Fruit fly (Drosophila melanogaster) whole organism, embryonic: ENCODE results near the gene CG5068.

Source experiments
- Asciz ChIP-seq: fragments of 200-800 bp; sonication (Bioruptor generic); optimal IDR thresholded peaks from 2 replicates; lab custom pipeline; 2017; ENCODE audit warnings: missing biosample characterization, mild to moderate bottlenecking, missing genetic modification characterization, missing genetic modification reagents
- CG11504 ChIP-seq: fragments of 200-800 bp; sonication (Bioruptor generic); optimal IDR thresholded peaks from 3 replicates; lab custom pipeline; 2019; ENCODE audit warnings: missing biosample characterization, mild to moderate bottlenecking, missing genetic modification characterization, moderate library complexity
- CG11560 ChIP-seq: fragments of 200-800 bp; sonication (Bioruptor generic); IDR thresholded peaks from 3 replicates; pipeline ENCODE4 v1.3.6; 2022; ENCODE audit warnings: missing biosample characterization, missing genetic modification characterization
- CG11723 ChIP-seq: fragments of 200-800 bp; sonication (Bioruptor generic); optimal IDR thresholded peaks from 2 replicates; lab custom pipeline; 2017; ENCODE audit warnings: missing biosample characterization, mild to moderate bottlenecking, missing genetic modification characterization
- CG12155 ChIP-seq: fragments of 200-800 bp; sonication (Bioruptor generic); optimal IDR thresholded peaks from 3 replicates; lab custom pipeline; 2016; ENCODE audit warnings: missing biosample characterization, missing genetic modification characterization
- CG12299 ChIP-seq: fragments of 200-800 bp; sonication (Bioruptor generic); optimal IDR thresholded peaks from 2 replicates; lab custom pipeline; 2018; ENCODE audit warnings: missing biosample characterization, mild to moderate bottlenecking, missing genetic modification characterization
- CG12659 ChIP-seq: fragments of 200-800 bp; sonication (Bioruptor generic); optimal IDR thresholded peaks from 3 replicates; lab custom pipeline; 2017; ENCODE audit warnings: mild to moderate bottlenecking, missing biosample characterization, missing genetic modification reagents, missing genetic modification characterization
- CG12942 ChIP-seq: fragments of 200-800 bp; sonication (Bioruptor generic); optimal IDR thresholded peaks from 3 replicates; lab custom pipeline; 2016; ENCODE audit warnings: missing biosample characterization, missing genetic modification characterization
- CG13775 ChIP-seq: fragments of 200-800 bp; sonication (Bioruptor generic); optimal IDR thresholded peaks from 3 replicates; lab custom pipeline; 2017; ENCODE audit warnings: missing biosample characterization, mild to moderate bottlenecking, missing genetic modification characterization
- CG1529 ChIP-seq: fragments of 200-800 bp; sonication (Bioruptor generic); optimal IDR thresholded peaks from 3 replicates; lab custom pipeline; 2018; ENCODE audit warnings: missing biosample characterization, missing genetic modification characterization
- CG17829 ChIP-seq: fragments of 200-800 bp; optimal IDR thresholded peaks from 2 replicates; lab custom pipeline; 2019; ENCODE audit warnings: missing biosample characterization, mild to moderate bottlenecking, missing genetic modification characterization, moderate library complexity
- CG30020 ChIP-seq: fragments of 200-800 bp; optimal IDR thresholded peaks from 2 replicates; lab custom pipeline; 2019; ENCODE audit warnings: missing biosample characterization, mild to moderate bottlenecking, missing genetic modification characterization, moderate library complexity
- CG32772 ChIP-seq: fragments of 200-800 bp; sonication (Bioruptor generic); IDR thresholded peaks from 2 replicates; pipeline ENCODE4 v1.3.6; 2022; ENCODE audit warnings: missing biosample characterization, missing genetic modification characterization
- CG3995 ChIP-seq: fragments of 200-800 bp; sonication (Bioruptor generic); optimal IDR thresholded peaks from 3 replicates; lab custom pipeline; 2016; ENCODE audit warnings: missing biosample characterization, missing genetic modification characterization
- CG4328 ChIP-seq: fragments of 200-800 bp; sonication (Bioruptor generic); optimal IDR thresholded peaks from 3 replicates; lab custom pipeline; 2017; ENCODE audit warnings: missing biosample characterization, missing genetic modification reagents, missing genetic modification characterization
- CG4820 ChIP-seq: fragments of 200-800 bp; sonication (Bioruptor generic); optimal IDR thresholded peaks from 3 replicates; lab custom pipeline; 2016; ENCODE audit warnings: missing biosample characterization, missing genetic modification characterization
- CG6254 ChIP-seq: fragments of 200-800 bp; sonication (Bioruptor generic); optimal IDR thresholded peaks from 3 replicates; lab custom pipeline; 2017; ENCODE audit warnings: mild to moderate bottlenecking, missing biosample characterization, missing genetic modification reagents, missing genetic modification characterization
- CG6854 ChIP-seq: fragments of 200-800 bp; sonication (Bioruptor generic); optimal IDR thresholded peaks from 3 replicates; lab custom pipeline; 2017; ENCODE audit warnings: missing biosample characterization, mild to moderate bottlenecking, missing genetic modification characterization
- CG8388 ChIP-seq: fragments of 200-800 bp; sonication (Bioruptor generic); optimal IDR thresholded peaks from 2 replicates; lab custom pipeline; 2019; ENCODE audit warnings: missing biosample characterization, mild to moderate bottlenecking, missing genetic modification characterization, moderate library complexity
- CG8944 ChIP-seq: fragments of 200-800 bp; sonication (Bioruptor generic); optimal IDR thresholded peaks from 3 replicates; lab custom pipeline; 2016; ENCODE audit warnings: missing biosample characterization, missing genetic modification characterization
- CG9727 ChIP-seq: fragments of 200-800 bp; sonication (Bioruptor generic); optimal IDR thresholded peaks from 3 replicates; lab custom pipeline; 2017; ENCODE audit warnings: missing biosample characterization, mild to moderate bottlenecking, missing genetic modification characterization
- CG9817 ChIP-seq: fragments of 200-800 bp; sonication (Bioruptor generic); optimal IDR thresholded peaks from 2 replicates; lab custom pipeline; 2018; ENCODE audit warnings: missing biosample characterization, mild to moderate bottlenecking, missing genetic modification characterization, moderate library complexity
- CG9932 ChIP-seq: fragments of 200-800 bp; sonication (Bioruptor generic); IDR thresholded peaks from 2 replicates; pipeline ENCODE4 v1.3.6; 2022; ENCODE audit warnings: missing biosample characterization, missing genetic modification characterization
- CoRest ChIP-seq: fragments of 200-800 bp; sonication (Bioruptor generic); optimal IDR thresholded peaks from 3 replicates; lab custom pipeline; 2018; ENCODE audit warnings: missing biosample characterization, mild to moderate bottlenecking, missing genetic modification characterization, moderate library complexity
- D ChIP-seq, 2 experiments: fragments of 200-800 bp in 1 of 2; fragments of >200 bp in 1 of 2; sonication (Bioruptor generic) in 1 of 2; optimal IDR thresholded peaks; 2 replicates in 1 of 2; 3 replicates in 1 of 2; lab custom pipeline; 2017; ENCODE audit warnings: mild to moderate bottlenecking in 1 of 2, missing biosample characterization in 1 of 2, missing genetic modification characterization in 1 of 2, missing genetic modification reagents in 1 of 2
- Dad ChIP-seq: fragments of 200-800 bp; sonication (Bioruptor generic); optimal IDR thresholded peaks from 3 replicates; lab custom pipeline; 2016; ENCODE audit warnings: missing biosample characterization, missing genetic modification characterization
- Dfd ChIP-seq, 2 experiments: fragments of >200 bp; optimal IDR thresholded peaks; 2 replicates each; lab custom pipeline; 2017; ENCODE audit warnings: missing biosample characterization in 2 of 2, missing genetic modification characterization in 2 of 2
- Fer1 ChIP-seq: fragments of 200-800 bp; sonication (Bioruptor generic); optimal IDR thresholded peaks from 2 replicates; lab custom pipeline; 2017; ENCODE audit warnings: missing biosample characterization, mild to moderate bottlenecking, missing genetic modification characterization
- HLH3B ChIP-seq: fragments of 200-800 bp; sonication (Bioruptor generic); IDR thresholded peaks from 2 replicates; pipeline ENCODE4 v1.3.6; 2022; ENCODE audit warnings: missing biosample characterization, missing genetic modification characterization
- HmgZ ChIP-seq: fragments of 200-800 bp; sonication (Bioruptor generic); optimal IDR thresholded peaks from 2 replicates; lab custom pipeline; 2018; ENCODE audit warnings: missing biosample characterization, mild to moderate bottlenecking, missing genetic modification characterization
- Hr3 ChIP-seq: fragments of 200-800 bp; sonication (Bioruptor generic); optimal IDR thresholded peaks from 3 replicates; lab custom pipeline; 2016; ENCODE audit warnings: missing biosample characterization, missing genetic modification characterization
- Meics ChIP-seq: fragments of 200-800 bp; sonication (Bioruptor generic); optimal IDR thresholded peaks from 2 replicates; lab custom pipeline; 2017; ENCODE audit warnings: missing biosample characterization, mild to moderate bottlenecking, missing genetic modification characterization
- PHDP ChIP-seq: fragments of 200-800 bp; sonication (Bioruptor generic); optimal IDR thresholded peaks from 3 replicates; lab custom pipeline; 2018; ENCODE audit warnings: missing biosample characterization, mild to moderate bottlenecking, missing genetic modification characterization, moderate library complexity
- Ptx1 ChIP-seq: fragments of 200-800 bp; sonication (Bioruptor generic); IDR thresholded peaks from 2 replicates; pipeline ENCODE4 v1.3.6; 2022; ENCODE audit warnings: missing biosample characterization, missing genetic modification characterization
- Sox100B ChIP-seq: fragments of 200-800 bp; sonication (Bioruptor generic); optimal IDR thresholded peaks from 3 replicates; lab custom pipeline; 2018; ENCODE audit warnings: missing biosample characterization, mild to moderate bottlenecking, missing genetic modification characterization
- Tbp ChIP-seq: fragments of >200 bp; optimal IDR thresholded peaks from 2 replicates; lab custom pipeline; 2018; ENCODE audit warnings: missing biosample characterization, missing genetic modification characterization
- Xbp1 ChIP-seq: fragments of 200-800 bp; sonication (Bioruptor generic); optimal IDR thresholded peaks from 3 replicates; lab custom pipeline; 2016; ENCODE audit warnings: missing biosample characterization, mild to moderate bottlenecking, missing genetic modification characterization
- ash1 ChIP-seq: fragments of 200-800 bp; sonication (Bioruptor generic); optimal IDR thresholded peaks from 2 replicates; lab custom pipeline; 2018; ENCODE audit warnings: missing biosample characterization, mild to moderate bottlenecking, missing genetic modification characterization
- caup ChIP-seq: fragments of 200-800 bp; sonication (Bioruptor generic); optimal IDR thresholded peaks from 3 replicates; lab custom pipeline; 2017; ENCODE audit warnings: missing biosample characterization, mild to moderate bottlenecking, missing genetic modification characterization, moderate library complexity; ENCODE audit not compliant: severe bottlenecking
- ci ChIP-seq: fragments of 200-800 bp; sonication (Bioruptor generic); IDR thresholded peaks from 3 replicates; pipeline ENCODE4 v1.3.6; 2022; ENCODE audit warnings: missing biosample characterization, missing genetic modification characterization
- cwo ChIP-seq: fragments of 200-800 bp; sonication (Bioruptor generic); optimal IDR thresholded peaks from 3 replicates; lab custom pipeline; 2017; ENCODE audit warnings: missing biosample characterization, missing genetic modification characterization, mild to moderate bottlenecking, moderate library complexity, missing genetic modification reagents
- dmrt11E ChIP-seq: fragments of 200-800 bp; sonication (Bioruptor generic); optimal IDR thresholded peaks from 3 replicates; lab custom pipeline; 2018; ENCODE audit warnings: missing biosample characterization, mild to moderate bottlenecking, missing genetic modification characterization, moderate library complexity
- dmrt99B ChIP-seq: fragments of 200-800 bp; sonication (Bioruptor generic); optimal IDR thresholded peaks from 2 replicates; lab custom pipeline; 2018; ENCODE audit warnings: missing biosample characterization, mild to moderate bottlenecking, missing genetic modification characterization, moderate library complexity
- esg ChIP-seq: fragments of 200-800 bp; sonication (Bioruptor generic); conservative IDR thresholded peaks from 2 replicates; pipeline ENCODE4 v1.3.6; 2022; ENCODE audit warnings: missing biosample characterization, missing genetic modification characterization
- ewg ChIP-seq: fragments of 200-800 bp; sonication (Bioruptor generic); optimal IDR thresholded peaks from 3 replicates; lab custom pipeline; 2017; ENCODE audit warnings: mild to moderate bottlenecking, missing biosample characterization, missing genetic modification reagents, missing genetic modification characterization
- grau ChIP-seq: fragments of 200-800 bp; optimal IDR thresholded peaks from 3 replicates; lab custom pipeline; 2019; ENCODE audit warnings: missing biosample characterization, mild to moderate bottlenecking, missing genetic modification characterization, moderate library complexity
- nmo ChIP-seq: fragments of 200-800 bp; sonication (Bioruptor generic); optimal IDR thresholded peaks from 2 replicates; lab custom pipeline; 2018; ENCODE audit warnings: missing biosample characterization, mild to moderate bottlenecking, missing genetic modification characterization, moderate library complexity
- sd ChIP-seq: fragments of 200-800 bp; sonication (Bioruptor generic); optimal IDR thresholded peaks from 3 replicates; lab custom pipeline; 2018; ENCODE audit warnings: missing biosample characterization, mild to moderate bottlenecking, missing genetic modification characterization, moderate library complexity
- zf30C ChIP-seq: fragments of 200-800 bp; sonication (Bioruptor generic); optimal IDR thresholded peaks from 3 replicates; lab custom pipeline; 2018; ENCODE audit warnings: missing biosample characterization, mild to moderate bottlenecking, missing genetic modification characterization

The CG5068 gene

dm6 chr3L:8950955-8951354, 35.6 kb upstream of the CG5068 start (continued):
- TF ChIP-seq ci (GFP tag; lab: Robert Waterston, UW) (no peak), Tbp (GFP tag; lab: Kevin White, UChicago) (no peak), CG8944 (GFP tag; lab: Kevin White, UChicago) (no peak), CoRest (peak; percentile 78), CG6254 (GFP tag; lab: Kevin White, UChicago) (peak; percentile 29), nmo (GFP tag; lab: Kevin White, UChicago) (peak; percentile 77), Xbp1 (GFP tag; lab: Kevin White, UChicago) (peak; percentile 31), Sox100B (peak; percentile 72), caup (GFP tag; lab: Kevin White, UChicago) (peak; percentile 15), CG1529 (GFP tag; lab: Kevin White, UChicago) (peak; percentile 15), CG11560 (tag; lab: Robert Waterston, UW) (no peak), esg (peak; percentile 23; the same call in 1 of the 2 replicates), Fer1 (peak; percentile 9), CG30020 (tag; lab: Kevin White, UChicago) (peak; percentile 2), sd (peak; percentile 2), Meics (peak; percentile 64), CG4328 (GFP tag; lab: Kevin White, UChicago) (no peak), CG11504 (tag; lab: Kevin White, UChicago) (peak; percentile 81), cwo (peak; percentile 47), dmrt99B (tag; lab: Kevin White, UChicago) (peak; percentile 78), CG12155 (no peak), CG3995 (GFP tag; lab: Kevin White, UChicago) (no peak), Asciz (GFP tag; lab: Kevin White, UChicago) (peak; percentile 41), Dad (GFP tag; lab: Kevin White, UChicago) (no peak), ewg (GFP tag; lab: Kevin White, UChicago) (no peak), CG32772 (GFP tag; lab: Robert Waterston, UW) (0 out of 2 replicates have a peak, but pooled peaks have one; percentile 26), D (optimal IDR thresholded peaks at IDR 0.05; lab: Kevin White, UChicago) (no peak), D (GFP tag; optimal IDR thresholded peaks at IDR 0.05; lab: Kevin White, UChicago) (peak; percentile 33), HLH3B (peak; percentile 45; the same call in 1 of the 2 replicates), CG11723 (GFP tag; lab: Kevin White, UChicago) (peak; percentile 5), CG4820 (GFP tag; lab: Kevin White, UChicago) (peak; percentile 2), Hr3 (peak; percentile 60), CG12299 (tag; lab: Kevin White, UChicago) (peak; percentile 35), CG9727 (GFP tag; lab: Kevin White, UChicago) (peak; percentile 37), CG13775 (GFP tag; lab: Kevin White, UChicago) (peak; percentile 23), Ptx1 (peak; percentile 53; the same call in 1 of the 2 replicates), CG6854 (GFP tag; lab: Kevin White, UChicago) (peak; percentile 4), CG9817 (peak; percentile 7), CG9932 (GFP tag; lab: Robert Waterston, UW) (no peak), HmgZ (tag; lab: Kevin White, UChicago) (no peak), ash1 (GFP tag; lab: Kevin White, UChicago) (no peak), CG12659 (GFP tag; lab: Kevin White, UChicago) (peak; percentile 47), PHDP (tag; lab: Kevin White, UChicago) (peak; percentile 59), zf30C (peak; percentile 13), CG17829 (tag; lab: Kevin White, UChicago) (peak; percentile 69), dmrt11E (peak; percentile 20), CG12942 (GFP tag; lab: Kevin White, UChicago) (peak; percentile 10), Dfd (GFP tag; optimal IDR thresholded peaks at IDR 0.05; lab: Kevin White, UChicago) (no peak), CG8388 (GFP tag; lab: Kevin White, UChicago) (peak; percentile 46), grau (tag; lab: Kevin White, UChicago) (peak; percentile 70)
